Fruit fly (Drosophila melanogaster) whole organism, adult: ENCODE data around the gene CG43342.

Experiments used
- CG11617 ChIP-seq: fragments of 200-800 bp; sonication (Bioruptor generic); optimal IDR thresholded peaks from 2 replicates; lab custom pipeline; 2017; ENCODE audit warnings: mild to moderate bottlenecking, missing biosample characterization, missing genetic modification reagents, missing genetic modification characterization
- bab1 ChIP-seq: fragments of 200-800 bp; sonication (Bioruptor generic); optimal IDR thresholded peaks from 3 replicates; lab custom pipeline; 2019; ENCODE audit warnings: missing biosample characterization, mild to moderate bottlenecking, missing genetic modification characterization, moderate library complexity

dm6 chr3R:22379942-22380341, 1.2 kb upstream of the CG43342 start, which contains the start of gene CG34149:
- no peak for TF ChIP-seq bab1 (GFP tag; lab: Kevin White, UChicago)
- no peak for TF ChIP-seq CG11617 (GFP tag; lab: Kevin White, UChicago)
